Worm (Caenorhabditis elegans): ENCODE data around the gene col-166.
A peak's percentile ranks its signal among the peaks of the same experiment; 100 is the strongest.

col-166 gene

ce11 chrX:6299641-6300240, 19.9 kb downstream of the col-166 start, which contains the start of gene cest-16:
Gene cest-16 (plus strand): TSS chrX:6299942.
- no peak for TF ChIP-seq mml-1 (tag; optimal IDR thresholded peaks at IDR 0.05)

DNA sequence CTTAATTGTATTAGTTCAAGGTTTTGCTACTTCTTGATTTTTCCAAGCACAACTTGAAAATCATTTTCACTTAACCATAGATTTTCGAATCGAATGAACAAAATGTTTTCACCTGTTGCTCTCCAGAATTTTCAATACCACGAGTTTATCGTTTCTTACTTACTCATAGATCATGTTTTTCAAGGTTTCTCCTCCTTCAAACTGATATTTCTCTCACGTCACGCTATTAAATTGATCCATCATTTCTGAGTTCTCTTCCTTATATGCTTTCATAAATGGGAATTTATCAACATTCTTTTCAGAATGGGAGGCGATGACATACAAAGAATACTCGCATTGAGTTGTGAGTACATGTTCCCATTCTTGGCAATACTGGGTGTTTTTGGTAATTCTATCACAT, 31.6 kb downstream of the col-166 start, which contains the start of gene npr-38:
Gene npr-38 (plus strand): TSS at position 301 of the 400 bp plus-strand sequence.
- TF ChIP-seq skn-1 (tag; optimal IDR thresholded peaks at IDR 0.05) (no peak), mdl-1 (tag; optimal IDR thresholded peaks at IDR 0.05) (no peak), unc-62 (GFP tag; optimal IDR thresholded peaks at IDR 0.05) (no peak), unc-39 (tag; optimal IDR thresholded peaks at IDR 0.05) (no peak), tbx-2 (tag; optimal IDR thresholded peaks at IDR 0.05) (no peak), nhr-23 (tag; optimal IDR thresholded peaks at IDR 0.05) (no peak), lin-39 (tag; optimal IDR thresholded peaks at IDR 0.05) (no peak), ceh-82 (tag; optimal IDR thresholded peaks at IDR 0.05) (no peak), nhr-77 (tag; optimal IDR thresholded peaks at IDR 0.05) (no peak), nhr-67 (tag; optimal IDR thresholded peaks at IDR 0.05) (no peak), zag-1 (tag; optimal IDR thresholded peaks at IDR 0.05) (no peak), elt-3 (tag; optimal IDR thresholded peaks at IDR 0.05) (no peak), fkh-2 (tag; optimal IDR thresholded peaks at IDR 0.05) (no peak), fos-1 (tag; optimal IDR thresholded peaks at IDR 0.05) (no peak), eor-1 (tag; optimal IDR thresholded peaks at IDR 0.05) (no peak), nhr-28 (tag; optimal IDR thresholded peaks at IDR 0.05) (no peak), fkh-10 (GFP tag; optimal IDR thresholded peaks at IDR 0.05) (no peak), mml-1 (tag; optimal IDR thresholded peaks at IDR 0.05) (no peak)

DNA sequence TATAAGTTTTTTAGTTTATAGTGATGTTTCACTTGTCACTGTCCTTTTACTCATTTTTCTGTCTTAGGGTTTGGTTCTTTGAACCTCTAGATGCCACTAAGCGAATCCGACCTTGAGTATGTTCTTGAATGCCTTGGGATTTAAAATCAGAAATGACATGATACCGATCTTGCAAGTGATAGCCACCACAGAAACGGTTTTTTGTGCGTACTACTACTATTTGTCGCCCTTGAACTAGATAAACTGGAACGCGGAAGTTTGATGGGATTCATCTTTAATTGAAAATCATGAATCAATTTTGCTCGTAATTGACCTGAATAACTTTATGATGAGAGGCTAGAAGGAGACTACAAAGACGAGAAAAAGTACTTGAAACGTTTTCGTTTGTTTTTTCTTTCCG, 39.0 kb downstream of the col-166 start:
- TF ChIP-seq nhr-67 (tag; optimal IDR thresholded peaks at IDR 0.05) (no peak), zag-1 (tag; optimal IDR thresholded peaks at IDR 0.05) (no peak), nfya-1 (tag; optimal IDR thresholded peaks at IDR 0.05; ENCODE audit: insufficient read depth) (no peak), nhr-25 (tag; optimal IDR thresholded peaks at IDR 0.05) (peak; percentile 83), unc-39 (tag; optimal IDR thresholded peaks at IDR 0.05) (no peak), nhr-23 (tag; optimal IDR thresholded peaks at IDR 0.05) (peak; percentile 76), elt-3 (tag; optimal IDR thresholded peaks at IDR 0.05) (peak in 1 of 3 experiments; percentile 24), pqm-1 (tag; optimal IDR thresholded peaks at IDR 0.05) (no peak), ceh-28 (tag; optimal IDR thresholded peaks at IDR 0.05) (peak; percentile 12), jun-1 (tag; optimal IDR thresholded peaks at IDR 0.05) (no peak), ceh-9 (tag; optimal IDR thresholded peaks at IDR 0.05) (no peak), fos-1 (tag; optimal IDR thresholded peaks at IDR 0.05) (no peak), hmg-11 (tag; optimal IDR thresholded peaks at IDR 0.05) (no peak), ama-1 (optimal IDR thresholded peaks at IDR 0.05) (no peak)

DNA sequence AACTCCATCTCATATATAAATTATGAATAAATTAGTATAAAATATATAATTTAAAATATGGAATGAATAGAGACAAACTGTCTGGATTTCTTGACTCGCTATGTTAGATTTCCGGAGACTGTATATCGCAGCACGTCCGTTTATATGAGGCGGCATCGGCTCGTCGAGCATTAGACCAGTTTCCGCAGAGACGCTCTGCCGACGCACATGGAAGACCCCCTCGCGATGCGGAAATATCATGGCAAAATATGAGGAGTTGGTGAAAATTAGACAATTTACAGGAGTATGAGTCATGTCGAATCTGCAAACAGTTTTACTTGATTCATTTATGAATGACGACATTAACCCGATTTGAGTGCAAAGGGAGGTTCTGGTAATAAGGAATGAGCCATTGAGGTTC, 39.7 kb downstream of the col-166 start, which contains the start of gene chtb-3:
Gene chtb-3 (minus strand): TSS at position 101 of the 400 bp plus-strand sequence.
- no peak for TF ChIP-seq unc-62 (GFP tag; optimal IDR thresholded peaks at IDR 0.05)
- no peak for TF ChIP-seq fkh-2 (tag; optimal IDR thresholded peaks at IDR 0.05)
- TF ChIP-seq nhr-12 (tag; optimal IDR thresholded peaks at IDR 0.05): no peak
- TF ChIP-seq nhr-237 (tag; optimal IDR thresholded peaks at IDR 0.05): no peak
- no peak for TF ChIP-seq elt-2 (tag; optimal IDR thresholded peaks at IDR 0.05)
- TF ChIP-seq lin-39 (tag; optimal IDR thresholded peaks at IDR 0.05): no peak
- no peak for TF ChIP-seq pha-4 (tag; optimal IDR thresholded peaks at IDR 0.05)
- no peak for TF ChIP-seq nhr-67 (tag; optimal IDR thresholded peaks at IDR 0.05)
- TF ChIP-seq nhr-23 (tag; optimal IDR thresholded peaks at IDR 0.05): no peak
- no peak for TF ChIP-seq ceh-82 (tag; optimal IDR thresholded peaks at IDR 0.05)
- TF ChIP-seq ama-1 (optimal IDR thresholded peaks at IDR 0.05): no peak
- TF ChIP-seq ztf-4 (tag; optimal IDR thresholded peaks at IDR 0.05): no peak
- no peak for TF ChIP-seq aly-2 (tag; optimal IDR thresholded peaks at IDR 0.05)
- no peak for TF ChIP-seq ceh-28 (tag; optimal IDR thresholded peaks at IDR 0.05)
- TF ChIP-seq fkh-10 (GFP tag; optimal IDR thresholded peaks at IDR 0.05): no peak
- TF ChIP-seq lin-15B (tag; optimal IDR thresholded peaks at IDR 0.05): no peak
- no peak for TF ChIP-seq elt-1 (tag; optimal IDR thresholded peaks at IDR 0.05)

DNA sequence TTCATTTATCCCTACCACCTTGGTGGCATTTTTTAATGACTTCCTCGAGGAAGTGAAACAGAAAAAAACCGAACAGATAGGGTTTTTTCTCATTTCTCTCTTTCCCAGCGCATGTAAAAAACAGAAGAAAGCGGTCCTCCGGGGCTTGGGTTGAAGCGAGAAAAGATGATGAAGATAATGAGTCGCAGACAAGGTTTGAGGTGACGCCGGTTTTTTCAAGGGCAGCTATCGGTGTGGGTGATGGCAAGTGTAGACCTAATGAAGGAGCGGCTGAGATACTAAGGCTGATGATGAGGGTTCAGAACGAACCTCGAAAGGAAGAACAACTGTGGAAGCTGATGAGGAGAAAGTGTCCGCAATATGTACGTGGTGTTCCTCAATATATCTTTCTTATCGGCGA, 41.1 kb downstream of the col-166 start:
- TF ChIP-seq ceh-28 (tag; optimal IDR thresholded peaks at IDR 0.05) (peak; percentile 54), unc-62 (GFP tag; optimal IDR thresholded peaks at IDR 0.05) (no peak), nhr-28 (tag; optimal IDR thresholded peaks at IDR 0.05) (no peak), nhr-25 (tag; optimal IDR thresholded peaks at IDR 0.05) (peak; percentile 85), nhr-23 (tag; optimal IDR thresholded peaks at IDR 0.05) (peak; percentile 50), jun-1 (tag; optimal IDR thresholded peaks at IDR 0.05) (no peak), egl-27 (tag; optimal IDR thresholded peaks at IDR 0.05) (no peak), mdl-1 (tag; optimal IDR thresholded peaks at IDR 0.05) (no peak), elt-3 (tag; optimal IDR thresholded peaks at IDR 0.05) (peak in 1 of 3 experiments; percentile 48), nfya-1 (tag; optimal IDR thresholded peaks at IDR 0.05; ENCODE audit: insufficient read depth) (peak; percentile 20), snpc-4 (tag; optimal IDR thresholded peaks at IDR 0.05) (no peak), ceh-16 (tag; optimal IDR thresholded peaks at IDR 0.05) (no peak), nhr-43 (tag; optimal IDR thresholded peaks at IDR 0.05; ENCODE audit: poor library complexity, severe bottlenecking) (peak; percentile 67), mml-1 (tag; optimal IDR thresholded peaks at IDR 0.05) (no peak), lin-39 (tag; optimal IDR thresholded peaks at IDR 0.05) (peak; percentile 12), zag-1 (tag; optimal IDR thresholded peaks at IDR 0.05) (no peak), hmg-11 (tag; optimal IDR thresholded peaks at IDR 0.05) (no peak), pha-4 (tag; optimal IDR thresholded peaks at IDR 0.05) (no peak), pqm-1 (tag; optimal IDR thresholded peaks at IDR 0.05) (no peak), elt-2 (tag; optimal IDR thresholded peaks at IDR 0.05) (no peak)
